Worm (Caenorhabditis elegans): ENCODE results near the gene lurp-3.
A peak's percentile ranks its signal among the peaks of the same experiment; 100 is the strongest.

lurp-3 gene

DNA sequence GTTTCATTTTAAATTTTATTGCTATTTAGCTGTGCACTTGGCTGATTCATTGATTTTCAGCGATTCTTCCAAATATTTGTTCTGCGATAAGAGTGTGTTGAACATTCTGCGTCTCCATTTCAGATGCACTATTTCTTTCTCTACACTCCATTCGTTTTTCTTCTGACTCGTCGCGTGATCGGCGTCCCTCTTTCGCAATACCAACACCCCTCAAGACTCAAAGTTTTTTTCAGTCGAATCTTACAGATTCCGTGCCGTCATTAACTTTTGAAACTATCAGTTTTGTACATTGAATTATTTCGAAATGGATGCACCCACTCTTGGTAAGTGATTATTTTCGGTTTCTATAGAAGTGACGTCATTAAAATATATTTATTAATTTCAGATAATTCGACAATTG lies 7.4 kb downstream of the lurp-3 start, which contains the start of gene frm-10 (continued):
- TF ChIP-seq efl-1 (optimal IDR thresholded peaks at IDR 0.05): peak; percentile 54 to 71
- peak; percentile 50 to 95 for TF ChIP-seq efl-1 (GFP tag; optimal IDR thresholded peaks at IDR 0.05 in 1 of 2)
- peak; percentile 78 for TF ChIP-seq nhr-20 (tag; optimal IDR thresholded peaks at IDR 0.05)
- TF ChIP-seq isw-1 (GFP tag; IDR thresholded peaks at IDR 0.05): peak; percentile 23; the same call in 1 of the 2 replicates
- no peak for TF ChIP-seq ztf-11 (tag; optimal IDR thresholded peaks at IDR 0.05)
- no peak for TF ChIP-seq egl-27 (tag; optimal IDR thresholded peaks at IDR 0.05)
- TF ChIP-seq lin-35 (GFP tag; optimal IDR thresholded peaks at IDR 0.05): peak; percentile 53 to 79
- peak in 2 of 6 experiments; percentile 33 to 45 for TF ChIP-seq elt-3 (tag; optimal IDR thresholded peaks at IDR 0.05)
- peak; percentile 79 for TF ChIP-seq skn-1 (tag; optimal IDR thresholded peaks at IDR 0.05)

ce11 chrV:13464123-13464522 lies 8.6 kb downstream of the lurp-3 start:
- TF ChIP-seq aha-1 (tag; optimal IDR thresholded peaks at IDR 0.05) (no peak), nhr-71 (tag; optimal IDR thresholded peaks at IDR 0.05) (peak; percentile 20), lsy-2 (tag; optimal IDR thresholded peaks at IDR 0.05) (peak in 1 of 2 experiments; percentile 8), fos-1 (tag; optimal IDR thresholded peaks at IDR 0.05) (no peak), elt-3 (tag; optimal IDR thresholded peaks at IDR 0.05) (peak in 1 of 6 experiments; percentile 1), lir-3 (tag; optimal IDR thresholded peaks at IDR 0.05; ENCODE audit: poor library complexity) (no peak), lin-14 (GFP tag; optimal IDR thresholded peaks at IDR 0.05) (peak; percentile 65), fkh-10 (GFP tag; optimal IDR thresholded peaks at IDR 0.05) (no peak), elt-2 (tag; optimal IDR thresholded peaks at IDR 0.05) (no peak), nhr-11 (tag; optimal IDR thresholded peaks at IDR 0.05) (no peak), alr-1 (tag; optimal IDR thresholded peaks at IDR 0.05; ENCODE audit: borderline replicate concordance) (no peak), skn-1 (tag; optimal IDR thresholded peaks at IDR 0.05) (peak; percentile 73), nhr-85 (tag) (peak; percentile 67), hpl-2 (GFP tag; optimal IDR thresholded peaks at IDR 0.05) (no peak), rnt-1 (tag; optimal IDR thresholded peaks at IDR 0.05) (peak; percentile 1), egl-27 (tag; optimal IDR thresholded peaks at IDR 0.05) (no peak), ceh-63 (GFP tag; optimal IDR thresholded peaks at IDR 0.05) (no peak), blmp-1 (tag; optimal IDR thresholded peaks at IDR 0.05) (peak; percentile 35), snu-23 (GFP tag; optimal IDR thresholded peaks at IDR 0.05) (peak; percentile 4), dpl-1 (GFP tag; optimal IDR thresholded peaks at IDR 0.05) (peak in 1 of 3 experiments; percentile 1)

ce11 chrV:13468190-13468765 lies 12.7 kb downstream of the lurp-3 start, which contains the start of the genes F25H9.6 and F25H9.7:
Gene F25H9.6 (minus strand): TSS chrV:13468361.
Gene F25H9.7 (plus strand): TSS chrV:13468376.
- TF ChIP-seq sup-37 (GFP tag; optimal IDR thresholded peaks at IDR 0.05): peak; percentile 80
- peak; percentile 48 for TF ChIP-seq nhr-76 (tag; optimal IDR thresholded peaks at IDR 0.05)
- peak; percentile 96 for TF ChIP-seq nhr-71 (tag; optimal IDR thresholded peaks at IDR 0.05)
- no peak for TF ChIP-seq unc-62 (GFP tag; optimal IDR thresholded peaks at IDR 0.05)
- peak; percentile 100 for TF ChIP-seq pax-3 (tag; optimal IDR thresholded peaks at IDR 0.05)
- TF ChIP-seq lin-35 (GFP tag; optimal IDR thresholded peaks at IDR 0.05): peak; percentile 63 to 84
- TF ChIP-seq fkh-4 (tag; optimal IDR thresholded peaks at IDR 0.05; ENCODE audit: borderline replicate concordance): peak; percentile 100
- peak; percentile 83 for TF ChIP-seq isw-1 (GFP tag; IDR thresholded peaks at IDR 0.05)
- TF ChIP-seq efl-3 (GFP tag; optimal IDR thresholded peaks at IDR 0.05): peak; percentile 88
- peak; percentile 97 for TF ChIP-seq tbx-2 (tag; optimal IDR thresholded peaks at IDR 0.05)
- peak; percentile 94 for TF ChIP-seq egl-13 (tag; optimal IDR thresholded peaks at IDR 0.05)
- TF ChIP-seq jun-1 (tag; optimal IDR thresholded peaks at IDR 0.05): peak; percentile 69
- peak; percentile 93 for TF ChIP-seq C04F5.9 (tag; optimal IDR thresholded peaks at IDR 0.05)
- peak; percentile 94 for TF ChIP-seq swsn-7 (tag; optimal IDR thresholded peaks at IDR 0.05)
- TF ChIP-seq grh-1 (GFP tag; IDR thresholded peaks at IDR 0.05): peak; percentile 85
- peak; percentile 94 for TF ChIP-seq nhr-20 (tag; optimal IDR thresholded peaks at IDR 0.05)
- TF ChIP-seq elt-2 (tag; optimal IDR thresholded peaks at IDR 0.05): peak; percentile 87
- TF ChIP-seq vab-15 (tag; optimal IDR thresholded peaks at IDR 0.05): peak; percentile 94
- peak; percentile 91 for TF ChIP-seq xbp-1 (tag; optimal IDR thresholded peaks at IDR 0.05)
- TF ChIP-seq snpc-4 (tag; optimal IDR thresholded peaks at IDR 0.05): peak; percentile 75
- no peak for TF ChIP-seq nhr-12 (tag; optimal IDR thresholded peaks at IDR 0.05)
- peak; percentile 71 for TF ChIP-seq zip-4 (GFP tag; optimal IDR thresholded peaks at IDR 0.05)
- TF ChIP-seq hlh-4 (tag; optimal IDR thresholded peaks at IDR 0.05): peak; percentile 87
- peak; percentile 28 for TF ChIP-seq pqm-1 (tag; optimal IDR thresholded peaks at IDR 0.05)
- peak; percentile 79 to 87 for TF ChIP-seq lsy-2 (tag; optimal IDR thresholded peaks at IDR 0.05)
- TF ChIP-seq ceh-82 (tag; optimal IDR thresholded peaks at IDR 0.05): peak; percentile 78 to 93 (median 80)
- TF ChIP-seq nhr-85 (tag): peak; percentile 97
- peak; percentile 75 for TF ChIP-seq C34B4.2 (tag; optimal IDR thresholded peaks at IDR 0.05)
- TF ChIP-seq snu-23 (GFP tag; optimal IDR thresholded peaks at IDR 0.05): peak; percentile 95
